Fruit fly (Drosophila melanogaster): ENCODE results near the gene X11L.

X11L gene

dm6 chrX:17599330-17599729, at the start of gene X11L:
X11L (plus strand) TSS chrX:17599608.
- TF ChIP-seq CG32121 (GFP tag; IDR thresholded peaks at IDR 0.05) (peak; percentile 72), CG12605 (GFP tag; IDR thresholded peaks at IDR 0.05) (no peak), Snoo (tag; optimal IDR thresholded peaks at IDR 0.05) (peak; percentile 25), fd96Ca (GFP tag; IDR thresholded peaks at IDR 0.05) (peak; percentile 75), CG9948 (tag; optimal IDR thresholded peaks at IDR 0.05) (peak; percentile 14), D1 (tag; optimal IDR thresholded peaks at IDR 0.05) (no peak), CG8301 (tag; optimal IDR thresholded peaks at IDR 0.05) (peak; percentile 33), CG4496 (GFP tag; IDR thresholded peaks at IDR 0.05) (peak; percentile 74; the same call in 2 of the 3 replicates), CG15710 (tag; optimal IDR thresholded peaks at IDR 0.05) (peak; percentile 20), rn (GFP tag; IDR thresholded peaks at IDR 0.05) (peak; percentile 26; the same call in 1 of the 2 replicates), CG17806 (tag; optimal IDR thresholded peaks at IDR 0.05) (peak; percentile 3), Ets98B (GFP tag; IDR thresholded peaks at IDR 0.05) (peak; percentile 68), EcR (GFP tag; optimal IDR thresholded peaks at IDR 0.05) (no peak), CG14655 (GFP tag; optimal IDR thresholded peaks at IDR 0.05) (no peak), CG34367 (tag; optimal IDR thresholded peaks at IDR 0.05) (peak; percentile 24), Pif1A (GFP tag; optimal IDR thresholded peaks at IDR 0.05) (peak; percentile 56), CG8159 (tag; optimal IDR thresholded peaks at IDR 0.05) (peak; percentile 38), Pif1B (GFP tag; optimal IDR thresholded peaks at IDR 0.05) (peak; percentile 30), CG10348 (GFP tag; IDR thresholded peaks at IDR 0.05) (no peak), gl (tag; optimal IDR thresholded peaks at IDR 0.05) (no peak), CG13204 (GFP tag; optimal IDR thresholded peaks at IDR 0.05) (no peak)

dm6 chrX:17550307-17550706, 49.1 kb upstream of the X11L start:
- TF ChIP-seq CG14655 (GFP tag; optimal IDR thresholded peaks at IDR 0.05), result peak; percentile 29
- peak; percentile 47 for TF ChIP-seq CG9948 (tag; optimal IDR thresholded peaks at IDR 0.05)
- peak; percentile 44 for TF ChIP-seq CG8159 (tag; optimal IDR thresholded peaks at IDR 0.05)
- peak; percentile 42 for TF ChIP-seq CG15710 (tag; optimal IDR thresholded peaks at IDR 0.05)
- TF ChIP-seq CG17806 (tag; optimal IDR thresholded peaks at IDR 0.05), result peak; percentile 28
- TF ChIP-seq D1 (tag; optimal IDR thresholded peaks at IDR 0.05), result no peak

dm6 chrX:17550957-17551356, 48.5 kb upstream of the X11L start:
- TF ChIP-seq Pif1B (GFP tag; optimal IDR thresholded peaks at IDR 0.05) (peak; percentile 48), Snoo (tag; optimal IDR thresholded peaks at IDR 0.05) (peak; percentile 56), Ets98B (GFP tag; IDR thresholded peaks at IDR 0.05) (peak; percentile 30; the same call in 1 of the 2 replicates), CG9948 (tag; optimal IDR thresholded peaks at IDR 0.05) (peak; percentile 64), CG17806 (tag; optimal IDR thresholded peaks at IDR 0.05) (peak; percentile 60), CG34367 (tag; optimal IDR thresholded peaks at IDR 0.05) (peak; percentile 45), CG4496 (GFP tag; IDR thresholded peaks at IDR 0.05) (peak; percentile 77; the same call in 2 of the 3 replicates), EcR (GFP tag; optimal IDR thresholded peaks at IDR 0.05) (no peak), CG10348 (GFP tag; IDR thresholded peaks at IDR 0.05) (no peak), fd96Ca (GFP tag; IDR thresholded peaks at IDR 0.05) (peak; percentile 68), CG32121 (GFP tag; IDR thresholded peaks at IDR 0.05) (no peak; the same call in 1 of the 2 replicates), CG15710 (tag; optimal IDR thresholded peaks at IDR 0.05) (peak; percentile 68), rn (GFP tag; IDR thresholded peaks at IDR 0.05) (no peak), CG13204 (GFP tag; optimal IDR thresholded peaks at IDR 0.05) (peak; percentile 30), CG12605 (GFP tag; IDR thresholded peaks at IDR 0.05) (peak; percentile 41; the same call in 1 of the 2 replicates), CG8301 (tag; optimal IDR thresholded peaks at IDR 0.05) (peak; percentile 24), CG8159 (tag; optimal IDR thresholded peaks at IDR 0.05) (peak; percentile 69), Pif1A (GFP tag; optimal IDR thresholded peaks at IDR 0.05) (peak; percentile 61), D1 (tag; optimal IDR thresholded peaks at IDR 0.05) (no peak), CG14655 (GFP tag; optimal IDR thresholded peaks at IDR 0.05) (peak; percentile 59), gl (tag; optimal IDR thresholded peaks at IDR 0.05) (no peak)

DNA sequence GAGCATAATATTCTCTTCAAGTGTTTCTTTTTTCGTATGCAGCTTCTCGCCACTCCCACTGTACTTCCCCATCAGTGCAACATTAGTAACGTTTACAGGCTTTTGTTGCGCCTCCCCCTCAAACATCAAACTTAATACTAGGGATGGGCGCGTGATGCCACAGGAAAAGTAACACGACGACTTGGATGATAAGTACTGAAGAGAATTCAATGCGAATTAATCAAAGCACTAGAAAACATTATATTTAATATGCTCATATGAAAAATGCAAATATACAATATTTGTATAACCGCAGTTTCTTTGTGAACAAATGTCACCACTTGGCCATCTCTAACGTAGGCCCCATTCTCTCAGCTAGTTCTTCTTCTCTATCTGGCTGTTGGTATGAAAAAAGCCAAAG, 44.3 kb upstream of the X11L start:
- TF ChIP-seq CG15710 (tag; optimal IDR thresholded peaks at IDR 0.05) (no peak), CG34367 (tag; optimal IDR thresholded peaks at IDR 0.05) (no peak), Ets98B (GFP tag; IDR thresholded peaks at IDR 0.05) (peak; percentile 28), CG8301 (tag; optimal IDR thresholded peaks at IDR 0.05) (peak; percentile 23), CG8159 (tag; optimal IDR thresholded peaks at IDR 0.05) (no peak), CG4496 (GFP tag; IDR thresholded peaks at IDR 0.05) (peak; percentile 48; the same call in 1 of the 3 replicates), fd96Ca (GFP tag; IDR thresholded peaks at IDR 0.05) (peak; percentile 61; the same call in 2 of the 3 replicates), CG32121 (GFP tag; IDR thresholded peaks at IDR 0.05) (0 out of 2 replicates have a peak, but pooled peaks have one; percentile 43), Pif1A (GFP tag; optimal IDR thresholded peaks at IDR 0.05) (peak; percentile 24), CG12605 (GFP tag; IDR thresholded peaks at IDR 0.05) (peak; percentile 52), CG14655 (GFP tag; optimal IDR thresholded peaks at IDR 0.05) (peak; percentile 52)

DNA sequence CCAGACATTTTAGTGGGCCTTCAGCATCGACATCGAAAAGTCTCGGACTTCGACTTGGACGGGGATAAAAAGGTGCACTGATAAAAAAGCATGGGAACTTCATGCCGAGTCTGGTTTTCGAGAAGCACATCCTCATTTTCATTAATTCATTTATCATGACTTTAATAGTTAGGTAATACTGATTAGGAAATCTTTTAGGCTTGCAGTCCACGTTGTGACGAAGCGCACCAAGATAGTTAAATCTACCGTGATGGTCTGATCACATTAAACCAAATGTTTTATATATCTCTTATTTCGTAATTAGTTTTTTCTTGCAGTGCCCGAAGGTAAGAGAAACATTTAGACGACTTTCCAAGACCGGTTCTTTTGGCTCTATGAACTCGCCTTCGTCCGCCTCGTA, 40.7 kb upstream of the X11L start:
- TF ChIP-seq EcR (GFP tag; optimal IDR thresholded peaks at IDR 0.05), result peak; percentile 41
- peak; percentile 52 for TF ChIP-seq gl (tag; optimal IDR thresholded peaks at IDR 0.05)
- TF ChIP-seq CG4496 (GFP tag; IDR thresholded peaks at IDR 0.05), result no peak; the same call in 1 of the 3 replicates
- TF ChIP-seq Snoo (tag; optimal IDR thresholded peaks at IDR 0.05), result no peak
- peak; percentile 73 for TF ChIP-seq CG34367 (tag; optimal IDR thresholded peaks at IDR 0.05)
- TF ChIP-seq CG17806 (tag; optimal IDR thresholded peaks at IDR 0.05), result peak; percentile 71
- TF ChIP-seq Pif1B (GFP tag; optimal IDR thresholded peaks at IDR 0.05), result peak; percentile 67
- TF ChIP-seq CG12605 (GFP tag; IDR thresholded peaks at IDR 0.05), result no peak
- peak; percentile 85 for TF ChIP-seq CG14655 (GFP tag; optimal IDR thresholded peaks at IDR 0.05)
- peak; percentile 81 for TF ChIP-seq CG15710 (tag; optimal IDR thresholded peaks at IDR 0.05)
- peak; percentile 82 for TF ChIP-seq CG8159 (tag; optimal IDR thresholded peaks at IDR 0.05)
- peak; percentile 37 for TF ChIP-seq D1 (tag; optimal IDR thresholded peaks at IDR 0.05)
- no peak for TF ChIP-seq Ets98B (GFP tag; IDR thresholded peaks at IDR 0.05)
- no peak for TF ChIP-seq CG32121 (GFP tag; IDR thresholded peaks at IDR 0.05)
- peak; percentile 42; the same call in 1 of the 3 replicates for TF ChIP-seq fd96Ca (GFP tag; IDR thresholded peaks at IDR 0.05)
- TF ChIP-seq rn (GFP tag; IDR thresholded peaks at IDR 0.05), result no peak
- TF ChIP-seq CG9948 (tag; optimal IDR thresholded peaks at IDR 0.05), result peak; percentile 78
- TF ChIP-seq CG8301 (tag; optimal IDR thresholded peaks at IDR 0.05), result peak; percentile 82
- TF ChIP-seq CG13204 (GFP tag; optimal IDR thresholded peaks at IDR 0.05), result peak; percentile 59
- no peak for TF ChIP-seq CG10348 (GFP tag; IDR thresholded peaks at IDR 0.05)
- TF ChIP-seq Pif1A (GFP tag; optimal IDR thresholded peaks at IDR 0.05), result peak; percentile 66
